Fruit fly (Drosophila melanogaster) whole organism: ENCODE data around the gene Ube3a.

Experiments
- CG8478 ChIP-seq: fragments of >200 bp; optimal IDR thresholded peaks from 2 replicates; lab custom pipeline; 2018; ENCODE audit warnings: inconsistent platforms
- Dll ChIP-seq: fragments of >200 bp; optimal IDR thresholded peaks from 2 replicates; lab custom pipeline; 2017
- EcR ChIP-seq, 2 experiments: fragments of >200 bp; optimal IDR thresholded peaks; 2 replicates each; lab custom pipeline; 2017; ENCODE audit warnings: missing biosample characterization in 2 of 2, missing genetic modification characterization in 2 of 2, missing genetic modification reagents in 2 of 2
- pan ChIP-seq: fragments of >200 bp; optimal IDR thresholded peaks from 2 replicates; lab custom pipeline; 2017
- psq ChIP-seq: fragments of >200 bp; optimal IDR thresholded peaks from 2 replicates; lab custom pipeline; 2017
- usp ChIP-seq: fragments of >200 bp; optimal IDR thresholded peaks from 2 replicates; lab custom pipeline; 2017; ENCODE audit warnings: missing biosample characterization, missing genetic modification characterization, mixed read lengths

Ube3a gene

dm6 chr3L:11227708-11228107 lies 17.3 kb upstream of the Ube3a start:
- no peak for TF ChIP-seq psq
- TF ChIP-seq usp (GFP tag; lab: Kevin White, UChicago), result no peak
- TF ChIP-seq pan (lab: Kevin White, UChicago), result no peak
- no peak for TF ChIP-seq CG8478 (lab: Kevin White, UChicago)
- no peak for TF ChIP-seq Dll (lab: Kevin White, UChicago)
- no peak for TF ChIP-seq EcR (GFP tag; optimal IDR thresholded peaks at IDR 0.05; lab: Kevin White, UChicago)

dm6 chr3L:11224651-11225050 lies 14.3 kb upstream of the Ube3a start:
- TF ChIP-seq psq (no peak), CG8478 (lab: Kevin White, UChicago) (no peak), EcR (GFP tag; optimal IDR thresholded peaks at IDR 0.05; lab: Kevin White, UChicago) (no peak), Dll (lab: Kevin White, UChicago) (no peak)

dm6 chr3L:11218892-11219291 lies 8.5 kb upstream of the Ube3a start:
- TF ChIP-seq Dll (lab: Kevin White, UChicago) (no peak), pan (lab: Kevin White, UChicago) (no peak), CG8478 (lab: Kevin White, UChicago) (no peak), EcR (GFP tag; optimal IDR thresholded peaks at IDR 0.05; lab: Kevin White, UChicago) (no peak), psq (no peak), usp (GFP tag; lab: Kevin White, UChicago) (no peak)

- TF ChIP-seq psq (no peak), pan (lab: Kevin White, UChicago) (no peak), CG8478 (lab: Kevin White, UChicago) (no peak)
Observed at dm6 chr3L:11217893-11218292, 7.5 kb upstream of the Ube3a start.

dm6 chr3L:11216219-11216618 lies 5.8 kb upstream of the Ube3a start:
- no peak for TF ChIP-seq Dll (lab: Kevin White, UChicago)
- no peak for TF ChIP-seq psq
- no peak for TF ChIP-seq usp (GFP tag; lab: Kevin White, UChicago)
- TF ChIP-seq pan (lab: Kevin White, UChicago), result no peak
- no peak for TF ChIP-seq EcR (GFP tag; optimal IDR thresholded peaks at IDR 0.05; lab: Kevin White, UChicago)
- no peak for TF ChIP-seq CG8478 (lab: Kevin White, UChicago)

dm6 chr3L:11215244-11216121 lies 5.1 kb upstream of the Ube3a start:
- TF ChIP-seq EcR (GFP tag; optimal IDR thresholded peaks at IDR 0.05; lab: Kevin White, UChicago) (no peak), psq (no peak), Dll (lab: Kevin White, UChicago) (no peak), pan (lab: Kevin White, UChicago) (no peak), CG8478 (lab: Kevin White, UChicago) (no peak), usp (GFP tag; lab: Kevin White, UChicago) (no peak)

dm6 chr3L:11214406-11215243 lies 4.2 kb upstream of the Ube3a start, which contains the start of gene CG42671:
TSS of gene CG42671 (plus strand) at chr3L:11214505.
- no peak for TF ChIP-seq EcR (GFP tag; optimal IDR thresholded peaks at IDR 0.05; lab: Kevin White, UChicago)
- TF ChIP-seq CG8478 (lab: Kevin White, UChicago), result no peak
- TF ChIP-seq usp (GFP tag; lab: Kevin White, UChicago), result no peak
- TF ChIP-seq Dll (lab: Kevin White, UChicago), result no peak
- no peak for TF ChIP-seq psq
- TF ChIP-seq pan (lab: Kevin White, UChicago), result no peak

- no peak for TF ChIP-seq psq
- no peak for TF ChIP-seq CG8478 (lab: Kevin White, UChicago)
- TF ChIP-seq EcR (GFP tag; optimal IDR thresholded peaks at IDR 0.05; lab: Kevin White, UChicago), result no peak
- TF ChIP-seq usp (GFP tag; lab: Kevin White, UChicago), result no peak
- TF ChIP-seq Dll (lab: Kevin White, UChicago), result no peak
- no peak for TF ChIP-seq pan (lab: Kevin White, UChicago)
Observed at dm6 chr3L:11213643-11214042, 3.3 kb upstream of the Ube3a start.

dm6 chr3L:11205608-11206336 lies 4.6 kb downstream of the Ube3a start, which contains the start of gene Plod:
TSS of gene Plod (minus strand) at chr3L:11206016.
- no peak for TF ChIP-seq CG8478 (lab: Kevin White, UChicago)
- no peak for TF ChIP-seq psq
- no peak for TF ChIP-seq Dll (lab: Kevin White, UChicago)
- TF ChIP-seq usp (GFP tag; lab: Kevin White, UChicago), result no peak
- no peak for TF ChIP-seq EcR (GFP tag; optimal IDR thresholded peaks at IDR 0.05; lab: Kevin White, UChicago)

- no peak for TF ChIP-seq usp (GFP tag; lab: Kevin White, UChicago)
- TF ChIP-seq CG8478 (lab: Kevin White, UChicago), result no peak
- TF ChIP-seq EcR (GFP tag; optimal IDR thresholded peaks at IDR 0.05; lab: Kevin White, UChicago), result no peak
- TF ChIP-seq Dll (lab: Kevin White, UChicago), result no peak
- no peak for TF ChIP-seq psq
- TF ChIP-seq pan (lab: Kevin White, UChicago), result no peak
Observed at dm6 chr3L:11204852-11205251, 5.5 kb downstream of the Ube3a start.
